Worm (Caenorhabditis elegans) whole organism, L2 larva: ENCODE measurements around the gene math-9.
A peak's percentile ranks its signal among the peaks of the same experiment; 100 is the strongest.

Experiments used
- C34F6.9 ChIP-seq: fragments of 150-350 bp; optimal IDR thresholded peaks from 2 replicates; lab custom pipeline; 2014; ENCODE audit warnings: missing biosample characterization, missing genetic modification characterization
- F13H6.1 ChIP-seq: sonication (generic microtip); optimal IDR thresholded peaks from 2 replicates; lab custom pipeline; 2016; ENCODE audit warnings: missing genetic modification characterization, missing compliant biosample characterization
- R02D3.7 ChIP-seq: fragments of 150-350 bp; optimal IDR thresholded peaks from 2 replicates; lab custom pipeline; 2014; ENCODE audit warnings: missing biosample characterization, missing genetic modification characterization
- Y55F3AM.14 ChIP-seq: fragments of 200-800 bp; sonication (Bioruptor generic); optimal IDR thresholded peaks from 2 replicates; lab custom pipeline; 2018; ENCODE audit warnings: mild to moderate bottlenecking, missing genetic modification characterization, missing compliant biosample characterization
- ZK546.5 ChIP-seq: sonication (generic microtip); optimal IDR thresholded peaks from 2 replicates; lab custom pipeline; 2017; ENCODE audit warnings: missing biosample characterization, missing genetic modification characterization
- aly-2 ChIP-seq: fragments of 150-350 bp; optimal IDR thresholded peaks from 2 replicates; lab custom pipeline; 2014; ENCODE audit warnings: missing biosample characterization, missing genetic modification characterization
- ama-1 ChIP-seq: fragments of 150-350 bp; optimal IDR thresholded peaks from 2 replicates; lab custom pipeline; 2018; ENCODE audit warnings: inconsistent platforms
- ceh-16 ChIP-seq: fragments of 150-350 bp; optimal IDR thresholded peaks from 2 replicates; lab custom pipeline; 2014; ENCODE audit warnings: missing biosample characterization, missing genetic modification characterization
- ceh-82 ChIP-seq: fragments of 150-350 bp; optimal IDR thresholded peaks from 2 replicates; lab custom pipeline; 2014; ENCODE audit warnings: missing biosample characterization, missing genetic modification characterization
- crh-2 ChIP-seq: sonication (generic microtip); optimal IDR thresholded peaks from 2 replicates; lab custom pipeline; 2017; ENCODE audit warnings: missing biosample characterization, missing genetic modification characterization
- egl-27 ChIP-seq: sonication (generic microtip); optimal IDR thresholded peaks from 3 replicates; lab custom pipeline; 2017; ENCODE audit warnings: missing biosample characterization, missing genetic modification reagents, missing genetic modification characterization
- elt-3 ChIP-seq: sonication (generic microtip); optimal IDR thresholded peaks from 2 replicates; lab custom pipeline; 2017; ENCODE audit warnings: missing biosample characterization, missing genetic modification characterization
- fos-1 ChIP-seq: fragments of 150-350 bp; optimal IDR thresholded peaks from 2 replicates; lab custom pipeline; 2014; ENCODE audit warnings: missing biosample characterization, missing genetic modification characterization
- gmeb-1 ChIP-seq: fragments of 150-350 bp; optimal IDR thresholded peaks from 2 replicates; lab custom pipeline; 2014; ENCODE audit warnings: missing biosample characterization, missing genetic modification characterization
- lin-13 ChIP-seq: fragments of 150-350 bp; optimal IDR thresholded peaks from 2 replicates; lab custom pipeline; 2014; ENCODE audit warnings: missing biosample characterization, missing genetic modification reagents, missing genetic modification characterization
- lsy-2 ChIP-seq, 2 experiments: fragments of 150-350 bp in 1 of 2; sonication (generic microtip) in 1 of 2; optimal IDR thresholded peaks; 2 replicates each; lab custom pipeline; 2014 to 2017; ENCODE audit warnings: missing biosample characterization in 2 of 2, missing genetic modification characterization in 2 of 2
- mab-5 ChIP-seq: fragments of 150-350 bp; optimal IDR thresholded peaks from 2 replicates; lab custom pipeline; 2014; ENCODE audit warnings: missing biosample characterization, missing genetic modification characterization
- mbf-1 ChIP-seq: sonication (generic microtip); optimal IDR thresholded peaks from 2 replicates; lab custom pipeline; 2017; ENCODE audit warnings: missing biosample characterization, missing genetic modification characterization
- mdl-1 ChIP-seq, 2 experiments: fragments of 150-350 bp in 1 of 2; sonication (generic microtip) in 1 of 2; optimal IDR thresholded peaks; 2 replicates each; lab custom pipeline; 2017; ENCODE audit warnings: missing biosample characterization in 2 of 2, missing genetic modification characterization in 2 of 2
- nhr-10 ChIP-seq: sonication (generic microtip); optimal IDR thresholded peaks from 2 replicates; lab custom pipeline; 2017; ENCODE audit warnings: missing biosample characterization, missing genetic modification characterization
- nhr-11 ChIP-seq: fragments of 150-350 bp; optimal IDR thresholded peaks from 2 replicates; lab custom pipeline; 2014; ENCODE audit warnings: missing biosample characterization, missing genetic modification characterization
- nhr-129 ChIP-seq: fragments of 150-350 bp; optimal IDR thresholded peaks from 2 replicates; lab custom pipeline; 2014; ENCODE audit warnings: missing biosample characterization, missing genetic modification characterization
- nhr-237 ChIP-seq: fragments of 150-350 bp; optimal IDR thresholded peaks from 2 replicates; lab custom pipeline; 2014; ENCODE audit warnings: missing biosample characterization, missing genetic modification characterization
- nhr-25 ChIP-seq: fragments of 150-350 bp; sonication (generic microtip); optimal IDR thresholded peaks from 3 replicates; lab custom pipeline; 2014; ENCODE audit warnings: missing biosample characterization, missing genetic modification characterization
- nhr-6 ChIP-seq: fragments of 150-350 bp; optimal IDR thresholded peaks from 2 replicates; lab custom pipeline; 2014; ENCODE audit warnings: missing biosample characterization, missing genetic modification characterization
- nhr-77 ChIP-seq: fragments of 150-350 bp; optimal IDR thresholded peaks from 2 replicates; lab custom pipeline; 2014; ENCODE audit warnings: missing biosample characterization, missing genetic modification characterization
- skn-1 ChIP-seq: sonication (generic microtip); optimal IDR thresholded peaks from 2 replicates; lab custom pipeline; 2017; ENCODE audit warnings: missing biosample characterization, missing genetic modification characterization
- sma-3 ChIP-seq: sonication (generic microtip); optimal IDR thresholded peaks from 2 replicates; lab custom pipeline; 2016; ENCODE audit warnings: missing genetic modification reagents, missing genetic modification characterization, missing compliant biosample characterization
- snpc-4 ChIP-seq: fragments of 150-350 bp; optimal IDR thresholded peaks from 2 replicates; lab custom pipeline; 2014; ENCODE audit warnings: missing biosample characterization, missing genetic modification characterization
- unc-55 ChIP-seq: fragments of 150-350 bp; sonication (generic microtip); optimal IDR thresholded peaks from 3 replicates; lab custom pipeline; 2014; ENCODE audit warnings: missing biosample characterization, missing genetic modification reagents, missing genetic modification characterization
- unc-62 ChIP-seq: fragments of 150-350 bp; optimal IDR thresholded peaks from 2 replicates; lab custom pipeline; 2014; ENCODE audit warnings: missing biosample characterization, missing genetic modification reagents, missing genetic modification characterization
- zag-1 ChIP-seq: fragments of 150-350 bp; optimal IDR thresholded peaks from 2 replicates; lab custom pipeline; 2014; ENCODE audit warnings: missing biosample characterization, missing genetic modification characterization
- ztf-1 ChIP-seq: fragments of 200-800 bp; sonication (Bioruptor generic); conservative IDR thresholded peaks from 2 replicates; pipeline ENCODE4 v1.3.6; 2022; ENCODE audit warnings: missing genetic modification characterization, missing compliant biosample characterization
- ztf-11 ChIP-seq: sonication (generic microtip); optimal IDR thresholded peaks from 2 replicates; lab custom pipeline; 2017; ENCODE audit warnings: missing biosample characterization, missing genetic modification characterization
- ztf-4 ChIP-seq: fragments of 150-350 bp; optimal IDR thresholded peaks from 2 replicates; lab custom pipeline; 2014; ENCODE audit warnings: missing biosample characterization, missing genetic modification characterization

The math-9 gene

ce11 chrII:1922665-1923187, 32.1 kb upstream of the math-9 start, which contains the start of the genes bath-2 and F52C6.4:
bath-2 (minus strand) TSS chrII:1922765.
F52C6.4 (plus strand) TSS chrII:1923137.
- no peak for TF ChIP-seq lsy-2 (tag; optimal IDR thresholded peaks at IDR 0.05; lab: Kevin White, UChicago)

ce11 chrII:1921018-1921417, 30.4 kb upstream of the math-9 start, which contains the start of gene bath-7:
bath-7 (minus strand) TSS chrII:1921118.
- TF ChIP-seq nhr-25: no peak
- no peak for TF ChIP-seq nhr-10 (tag; lab: Kevin White, UChicago)
- no peak for TF ChIP-seq ceh-16 (tag; lab: Kevin White, UChicago)
- no peak for TF ChIP-seq lin-13 (GFP tag; lab: Kevin White, UChicago)
- no peak for TF ChIP-seq aly-2 (tag; lab: Kevin White, UChicago)
- TF ChIP-seq snpc-4 (tag; lab: Kevin White, UChicago): no peak
- no peak for TF ChIP-seq ztf-1 (GFP tag; lab: Robert Waterston, UW)
- TF ChIP-seq nhr-237 (tag; lab: Kevin White, UChicago): no peak
- TF ChIP-seq nhr-11 (tag; lab: Kevin White, UChicago): no peak
- TF ChIP-seq ztf-4: no peak
- no peak for TF ChIP-seq nhr-129 (tag; lab: Kevin White, UChicago)
- TF ChIP-seq ceh-82 (tag; lab: Kevin White, UChicago): no peak
- TF ChIP-seq mdl-1 (tag; optimal IDR thresholded peaks at IDR 0.05; lab: Kevin White, UChicago): no peak
- no peak for TF ChIP-seq unc-55
- TF ChIP-seq sma-3 (GFP tag; lab: Kevin White, UChicago): no peak
- no peak for TF ChIP-seq ztf-11
- no peak for TF ChIP-seq unc-62 (GFP tag; lab: Kevin White, UChicago)

DNA sequence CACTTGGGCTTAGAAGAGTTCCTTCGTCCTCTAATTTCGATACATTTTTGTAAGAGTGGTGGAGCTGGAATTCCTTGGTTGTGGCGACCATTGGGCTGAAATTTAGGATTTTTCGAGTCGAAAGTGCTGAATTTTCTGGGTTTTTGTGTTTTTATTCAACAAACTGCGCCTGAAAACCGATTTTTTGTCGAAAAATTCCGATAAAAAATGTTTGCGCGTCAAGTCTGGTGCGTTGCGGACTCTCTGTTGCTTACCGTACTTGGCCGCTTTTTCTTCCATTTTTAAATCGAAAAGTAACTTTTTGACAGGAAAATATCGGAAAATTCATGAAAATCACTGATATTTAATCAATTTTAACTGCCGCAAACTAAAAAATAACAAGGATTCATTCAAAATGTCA, 27.3 kb upstream of the math-9 start, which contains the start of gene bath-4:
TSS of gene bath-4 (minus strand) at position 101 of the 400 bp plus-strand sequence.
- no peak for TF ChIP-seq nhr-25
- no peak for TF ChIP-seq crh-2 (tag; lab: Kevin White, UChicago)
- TF ChIP-seq elt-3: no peak
- TF ChIP-seq zag-1 (tag; lab: Kevin White, UChicago): no peak
- TF ChIP-seq ZK546.5 (tag; lab: Kevin White, UChicago): no peak
- no peak for TF ChIP-seq nhr-237 (tag; lab: Kevin White, UChicago)
- TF ChIP-seq nhr-10 (tag; lab: Kevin White, UChicago): no peak
- no peak for TF ChIP-seq gmeb-1 (tag; lab: Kevin White, UChicago)
- no peak for TF ChIP-seq mbf-1 (tag; lab: Kevin White, UChicago)
- TF ChIP-seq nhr-6 (tag; lab: Kevin White, UChicago): no peak
- no peak for TF ChIP-seq nhr-11 (tag; lab: Kevin White, UChicago)
- TF ChIP-seq Y55F3AM.14: no peak

DNA sequence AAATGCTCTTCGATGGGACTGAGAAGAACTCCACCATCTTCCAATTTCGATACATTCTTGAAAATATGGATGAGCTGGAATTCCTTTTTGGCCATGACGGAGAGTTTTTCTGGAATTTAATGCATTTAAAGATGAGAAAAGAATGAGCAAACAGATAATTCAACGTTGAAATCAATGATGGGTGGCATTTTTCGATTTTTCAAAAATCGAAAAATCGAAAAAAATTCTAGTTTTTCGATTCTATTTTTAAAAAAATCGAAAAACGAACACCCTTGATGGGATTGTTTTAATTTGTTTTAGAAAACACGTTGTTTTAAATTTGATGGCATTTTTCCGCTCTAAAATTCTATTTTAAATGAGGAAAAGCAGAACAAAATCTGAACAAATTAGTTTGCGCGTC, 22.2 kb upstream of the math-9 start, which contains the start of gene math-31:
TSS of gene math-31 (minus strand) at position 101 of the 400 bp plus-strand sequence.
- TF ChIP-seq ztf-1 (GFP tag; lab: Robert Waterston, UW) (no peak), nhr-77 (tag; lab: Kevin White, UChicago) (no peak), egl-27 (tag; lab: Kevin White, UChicago) (no peak), zag-1 (tag; lab: Kevin White, UChicago) (no peak), mbf-1 (tag; lab: Kevin White, UChicago) (no peak), skn-1 (tag; lab: Kevin White, UChicago) (no peak), mab-5 (tag; lab: Kevin White, UChicago) (no peak), nhr-10 (tag; lab: Kevin White, UChicago) (no peak), R02D3.7 (tag; lab: Kevin White, UChicago) (no peak), ama-1 (lab: Kevin White, UChicago) (no peak), ceh-16 (tag; lab: Kevin White, UChicago) (no peak), ztf-11 (no peak), F13H6.1 (no peak), C34F6.9 (tag; lab: Kevin White, UChicago) (no peak), unc-62 (GFP tag; lab: Kevin White, UChicago) (no peak)

- no peak for TF ChIP-seq lin-13 (GFP tag; lab: Kevin White, UChicago)
- peak; percentile 23 for TF ChIP-seq fos-1
Observed at ce11 chrII:1905104-1905503, 14.5 kb upstream of the math-9 start, which contains the start of gene math-22. math-22 (plus strand) TSS chrII:1905404.
